Fruit fly (Drosophila melanogaster): ENCODE measurements around the gene Pten.

Pten gene

dm6 chr2L:10260750-10261493 lies at the start of gene Pten (continued):
- TF ChIP-seq Hr78 (GFP tag; optimal IDR thresholded peaks at IDR 0.05), result no peak
- TF ChIP-seq danr (GFP tag; IDR thresholded peaks at IDR 0.05), result no peak
- TF ChIP-seq CG3726 (GFP tag; IDR thresholded peaks at IDR 0.05), result no peak
- TF ChIP-seq da (GFP tag; optimal IDR thresholded peaks at IDR 0.05), result no peak
- peak; percentile 91 for TF ChIP-seq Bgb (GFP tag; IDR thresholded peaks at IDR 0.05; ENCODE audit: partially characterized antibody)
- TF ChIP-seq CG31224 (GFP tag; IDR thresholded peaks at IDR 0.05), result no peak
- TF ChIP-seq Gug (GFP tag; IDR thresholded peaks at IDR 0.05), result no peak; the same call in 3 of the 4 replicates
- TF ChIP-seq klu (GFP tag; IDR thresholded peaks at IDR 0.05), result no peak
- peak; percentile 39 for TF ChIP-seq Lhr (GFP tag; optimal IDR thresholded peaks at IDR 0.05)
- peak; percentile 97 for TF ChIP-seq Dref (GFP tag; IDR thresholded peaks at IDR 0.05)
- TF ChIP-seq CG18599 (GFP tag; optimal IDR thresholded peaks at IDR 0.05), result no peak
- no peak for TF ChIP-seq CG10959 (GFP tag; IDR thresholded peaks at IDR 0.05)
- TF ChIP-seq Six4 (GFP tag; optimal IDR thresholded peaks at IDR 0.05), result peak; percentile 42
- peak; percentile 95 for TF ChIP-seq Ets65A (GFP tag)
- TF ChIP-seq bcd (GFP tag; optimal IDR thresholded peaks at IDR 0.05), result no peak
- peak; percentile 63 for TF ChIP-seq grau (tag; optimal IDR thresholded peaks at IDR 0.05)
- TF ChIP-seq eyg (GFP tag; optimal IDR thresholded peaks at IDR 0.05), result peak; percentile 43
- no peak for TF ChIP-seq CG43689 (GFP tag; IDR thresholded peaks at IDR 0.05)
- no peak for TF ChIP-seq kni (GFP tag; optimal IDR thresholded peaks at IDR 0.05)
- TF ChIP-seq CG1792 (GFP tag; optimal IDR thresholded peaks at IDR 0.05), result peak; percentile 58
- TF ChIP-seq aop (GFP tag; IDR thresholded peaks at IDR 0.05), result no peak
- TF ChIP-seq BEAF-32 (GFP tag; optimal IDR thresholded peaks at IDR 0.05), result peak; percentile 88
- peak; percentile 96 for TF ChIP-seq sens (GFP tag)
- no peak for TF ChIP-seq ftz-f1 (GFP tag; optimal IDR thresholded peaks at IDR 0.05)
- TF ChIP-seq gro (GFP tag; optimal IDR thresholded peaks at IDR 0.05), result peak; percentile 59
- TF ChIP-seq dm (GFP tag; optimal IDR thresholded peaks at IDR 0.05), result no peak
- peak; percentile 69 for TF ChIP-seq lilli (GFP tag; optimal IDR thresholded peaks at IDR 0.05)
- TF ChIP-seq inv (GFP tag; IDR thresholded peaks at IDR 0.05; ENCODE audit: partially characterized antibody), result peak; percentile 83
- TF ChIP-seq CTCF (GFP tag; optimal IDR thresholded peaks at IDR 0.05), result peak; percentile 4
- TF ChIP-seq Opbp (GFP tag; IDR thresholded peaks at IDR 0.05; ENCODE audit: partially characterized antibody), result peak; percentile 91; the same call in 2 of the 3 replicates
- TF ChIP-seq dmrt99B (tag; optimal IDR thresholded peaks at IDR 0.05), result no peak
- TF ChIP-seq CG1602 (GFP tag; optimal IDR thresholded peaks at IDR 0.05), result peak; percentile 64
- peak; percentile 66 for TF ChIP-seq CG8388 (GFP tag; optimal IDR thresholded peaks at IDR 0.05)
- no peak for TF ChIP-seq CG8290 (GFP tag; optimal IDR thresholded peaks at IDR 0.05)
- TF ChIP-seq CG8290 (tag; optimal IDR thresholded peaks at IDR 0.05), result peak in 1 of 2 experiments; percentile 12
- TF ChIP-seq cad (GFP tag; optimal IDR thresholded peaks at IDR 0.05), result peak; percentile 74
- TF ChIP-seq exex (tag; optimal IDR thresholded peaks at IDR 0.05), result no peak
- no peak; the same call in 2 of the 3 replicates for TF ChIP-seq CG11093 (GFP tag; IDR thresholded peaks at IDR 0.05)
- peak; percentile 31; the same call in 2 of the 3 replicates for TF ChIP-seq croc (GFP tag; conservative IDR thresholded peaks at IDR 0.05)
- TF ChIP-seq chinmo (GFP tag; IDR thresholded peaks at IDR 0.05; ENCODE audit: partially characterized antibody), result peak; percentile 85; the same call in 2 of the 4 replicates
- no peak for TF ChIP-seq Neu2 (GFP tag; optimal IDR thresholded peaks at IDR 0.05; ENCODE audit: borderline replicate concordance)
- peak; percentile 28 for TF ChIP-seq CG10274 (GFP tag; optimal IDR thresholded peaks at IDR 0.05)
- TF ChIP-seq her (GFP tag; optimal IDR thresholded peaks at IDR 0.05), result no peak
- TF ChIP-seq Spps (tag; optimal IDR thresholded peaks at IDR 0.05), result peak; percentile 49
- TF ChIP-seq schlank (tag; optimal IDR thresholded peaks at IDR 0.05), result no peak
- TF ChIP-seq rib (GFP tag; IDR thresholded peaks at IDR 0.05), result no peak
- no peak for TF ChIP-seq Sin3A (optimal IDR thresholded peaks at IDR 0.05)
- no peak for TF ChIP-seq Nf-YB (GFP tag; optimal IDR thresholded peaks at IDR 0.05)
- peak; percentile 59 for TF ChIP-seq CG3281 (GFP tag; optimal IDR thresholded peaks at IDR 0.05)
- TF ChIP-seq CG10267 (tag; optimal IDR thresholded peaks at IDR 0.05), result peak; percentile 76
- no peak for TF ChIP-seq Abd-B (GFP tag; optimal IDR thresholded peaks at IDR 0.05)
